Fruit fly (Drosophila melanogaster) whole organism, larva: Measurements from ENCODE around the gene Vps29.
A peak's percentile ranks its signal among the peaks of the same experiment; 100 is the strongest.

ENCODE experiments used
- noc ChIP-seq: fragments of 200-800 bp; sonication (Bioruptor generic); optimal IDR thresholded peaks from 3 replicates; lab custom pipeline; 2019; ENCODE audit warnings: missing biosample characterization, mild to moderate bottlenecking, missing genetic modification characterization, moderate library complexity

Gene Vps29

dm6 chr2L:1150554-1150953 lies at the start of gene Vps29, which contains the start of gene Tfb4:
TSS of gene Vps29 (plus strand) at chr2L:1150766.
TSS of gene Tfb4 (minus strand) at chr2L:1150677.
- peak; percentile 14 for TF ChIP-seq noc (tag; lab: Kevin White, UChicago)

- no peak for TF ChIP-seq noc (tag; lab: Kevin White, UChicago)
Measured at dm6 chr2L:1102349-1102748, 48.2 kb upstream of the Vps29 start, which contains the start of gene CG4629. TSS of gene CG4629 (minus strand) at chr2L:1102504.

dm6 chr2L:1108029-1108688 lies 42.4 kb upstream of the Vps29 start, which contains the start of the genes PolrMT and CG14339:
TSS of gene PolrMT (minus strand) at chr2L:1108373.
TSS of gene CG14339 (plus strand) at chr2L:1108540.
- no peak for TF ChIP-seq noc (tag; lab: Kevin White, UChicago)

dm6 chr2L:1112641-1113040 lies 37.9 kb upstream of the Vps29 start, which contains the start of gene CG14340:
TSS of gene CG14340 (plus strand) at chr2L:1112941.
- no peak for TF ChIP-seq noc (tag; lab: Kevin White, UChicago)

- peak; percentile 69 for TF ChIP-seq noc (tag; lab: Kevin White, UChicago)
Measured at dm6 chr2L:1114230-1114629, 36.3 kb upstream of the Vps29 start.

- peak; percentile 43 for TF ChIP-seq noc (tag; lab: Kevin White, UChicago)
Measured at dm6 chr2L:1116661-1117322, 33.8 kb upstream of the Vps29 start.

dm6 chr2L:1118149-1118548 lies 32.4 kb upstream of the Vps29 start:
- TF ChIP-seq noc (tag; lab: Kevin White, UChicago), result no peak

- peak; percentile 96 for TF ChIP-seq noc (tag; lab: Kevin White, UChicago)
Measured at dm6 chr2L:1118880-1119809, 31.4 kb upstream of the Vps29 start.

- TF ChIP-seq noc (tag; lab: Kevin White, UChicago), result no peak
Measured at dm6 chr2L:1120206-1120902, 30.2 kb upstream of the Vps29 start.

dm6 chr2L:1121942-1122710 lies 28.4 kb upstream of the Vps29 start:
- TF ChIP-seq noc (tag; lab: Kevin White, UChicago), result no peak

- no peak for TF ChIP-seq noc (tag; lab: Kevin White, UChicago)
Measured at dm6 chr2L:1122711-1122960, 27.9 kb upstream of the Vps29 start.

- TF ChIP-seq noc (tag; lab: Kevin White, UChicago), result no peak
Measured at dm6 chr2L:1123078-1123818, 27.3 kb upstream of the Vps29 start.

- TF ChIP-seq noc (tag; lab: Kevin White, UChicago), result no peak
Measured at dm6 chr2L:1124265-1124664, 26.3 kb upstream of the Vps29 start.

dm6 chr2L:1125437-1125836 lies 25.1 kb upstream of the Vps29 start:
- no peak for TF ChIP-seq noc (tag; lab: Kevin White, UChicago)
